Fruit fly (Drosophila melanogaster) whole organism, embryonic: ENCODE results near the gene CG5934.

Experiments
- Asciz ChIP-seq: fragments of 200-800 bp; sonication (Bioruptor generic); optimal IDR thresholded peaks from 2 replicates; lab custom pipeline; 2017; ENCODE audit warnings: missing biosample characterization, mild to moderate bottlenecking, missing genetic modification characterization, missing genetic modification reagents
- Awh ChIP-seq: fragments of 200-800 bp; sonication (Bioruptor generic); IDR thresholded peaks from 2 replicates; pipeline ENCODE4, ENCODE4 v1.3.6; 2022; ENCODE audit warnings: missing biosample characterization, missing genetic modification characterization
- C15 ChIP-seq: fragments of 200-800 bp; sonication (Bioruptor generic); IDR thresholded peaks from 3 replicates; pipeline ENCODE4 v1.3.6; 2022; ENCODE audit warnings: missing biosample characterization, missing genetic modification characterization
- CG10274 ChIP-seq: fragments of 200-800 bp; sonication (Bioruptor generic); optimal IDR thresholded peaks from 3 replicates; lab custom pipeline; 2017; ENCODE audit warnings: missing biosample characterization, mild to moderate bottlenecking, missing genetic modification characterization
- CG10321 ChIP-seq: fragments of 200-800 bp; sonication (Bioruptor generic); IDR thresholded peaks from 2 replicates; pipeline ENCODE4 v1.3.6; 2022; ENCODE audit warnings: missing biosample characterization, missing genetic modification characterization
- CG10543 ChIP-seq: fragments of 200-800 bp; sonication (Bioruptor generic); optimal IDR thresholded peaks from 3 replicates; lab custom pipeline; 2017; ENCODE audit warnings: missing biosample characterization, mild to moderate bottlenecking, missing genetic modification characterization, moderate library complexity
- CG10565 ChIP-seq: fragments of 200-800 bp; sonication (Bioruptor generic); optimal IDR thresholded peaks from 3 replicates; lab custom pipeline; 2016; ENCODE audit warnings: missing biosample characterization, mild to moderate bottlenecking, missing genetic modification characterization
- CG10979 ChIP-seq: fragments of 200-800 bp; sonication (Bioruptor generic); optimal IDR thresholded peaks from 2 replicates; lab custom pipeline; 2018; ENCODE audit warnings: missing biosample characterization, mild to moderate bottlenecking, missing genetic modification characterization, moderate library complexity
- CG11504 ChIP-seq: fragments of 200-800 bp; sonication (Bioruptor generic); optimal IDR thresholded peaks from 3 replicates; lab custom pipeline; 2019; ENCODE audit warnings: missing biosample characterization, mild to moderate bottlenecking, missing genetic modification characterization, moderate library complexity
- CG12942 ChIP-seq: fragments of 200-800 bp; sonication (Bioruptor generic); optimal IDR thresholded peaks from 3 replicates; lab custom pipeline; 2016; ENCODE audit warnings: missing biosample characterization, missing genetic modification characterization
- CG13424 ChIP-seq: fragments of 200-800 bp; sonication (Bioruptor generic); optimal IDR thresholded peaks from 2 replicates; lab custom pipeline; 2019; ENCODE audit warnings: missing biosample characterization, mild to moderate bottlenecking, missing genetic modification characterization, moderate library complexity
- CG15269 ChIP-seq: fragments of 200-800 bp; sonication (Bioruptor generic); optimal IDR thresholded peaks from 2 replicates; lab custom pipeline; 2018; ENCODE audit warnings: missing biosample characterization, mild to moderate bottlenecking, missing genetic modification characterization, moderate library complexity
- CG1647 ChIP-seq: fragments of 200-800 bp; sonication (Bioruptor generic); optimal IDR thresholded peaks from 3 replicates; lab custom pipeline; 2016; ENCODE audit warnings: missing biosample characterization, missing genetic modification characterization
- CG2129 ChIP-seq: fragments of 200-800 bp; sonication (Bioruptor generic); IDR thresholded peaks from 2 replicates; pipeline ENCODE4 v1.3.6; 2022; ENCODE audit warnings: missing biosample characterization, missing genetic modification characterization; ENCODE audit not compliant: partially characterized antibody
- CG32532 ChIP-seq: fragments of 200-800 bp; sonication (Bioruptor generic); IDR thresholded peaks from 2 replicates; pipeline ENCODE4 v1.3.6; 2022; ENCODE audit warnings: missing biosample characterization, missing genetic modification characterization
- CG3838 ChIP-seq: fragments of 200-800 bp; sonication (Bioruptor generic); optimal IDR thresholded peaks from 3 replicates; lab custom pipeline; 2016; ENCODE audit warnings: missing biosample characterization, missing genetic modification characterization
- CG3847 ChIP-seq: fragments of 200-800 bp; sonication (Bioruptor generic); IDR thresholded peaks from 2 replicates; pipeline ENCODE4 v1.3.6; 2022; ENCODE audit warnings: missing biosample characterization, missing genetic modification characterization
- CG5245 ChIP-seq: fragments of 200-800 bp; sonication (Bioruptor generic); optimal IDR thresholded peaks from 3 replicates; lab custom pipeline; 2016; ENCODE audit warnings: missing biosample characterization, missing genetic modification characterization
- CG6175 ChIP-seq: fragments of 200-800 bp; sonication (Bioruptor generic); IDR thresholded peaks from 3 replicates; pipeline ENCODE4 v1.3.6; 2022; ENCODE audit warnings: missing biosample characterization, missing genetic modification characterization
- CG7271 ChIP-seq: fragments of 200-800 bp; sonication (Bioruptor generic); optimal IDR thresholded peaks from 2 replicates; lab custom pipeline; 2018; ENCODE audit warnings: missing biosample characterization, mild to moderate bottlenecking, missing genetic modification characterization, moderate library complexity
- CG7786 ChIP-seq: fragments of 200-800 bp; sonication (Bioruptor generic); optimal IDR thresholded peaks from 2 replicates; lab custom pipeline; 2016; ENCODE audit warnings: missing biosample characterization, missing genetic modification characterization
- CG8281 ChIP-seq: fragments of 200-800 bp; sonication (Bioruptor generic); optimal IDR thresholded peaks from 2 replicates; lab custom pipeline; 2018; ENCODE audit warnings: missing biosample characterization, mild to moderate bottlenecking, missing genetic modification characterization, moderate library complexity
- CG9797 ChIP-seq: fragments of 200-800 bp; sonication (Bioruptor generic); optimal IDR thresholded peaks from 3 replicates; lab custom pipeline; 2018; ENCODE audit warnings: missing biosample characterization, mild to moderate bottlenecking, missing genetic modification characterization
- Chrac-16 ChIP-seq: fragments of 200-800 bp; sonication (Bioruptor generic); optimal IDR thresholded peaks from 3 replicates; lab custom pipeline; 2016; ENCODE audit warnings: missing biosample characterization, missing genetic modification characterization
- Dek ChIP-seq: fragments of 200-800 bp; sonication (Bioruptor generic); optimal IDR thresholded peaks from 3 replicates; lab custom pipeline; 2019; ENCODE audit warnings: missing biosample characterization, mild to moderate bottlenecking, missing genetic modification characterization, moderate library complexity
- ERR ChIP-seq: fragments of 200-800 bp; sonication (Bioruptor generic); optimal IDR thresholded peaks from 2 replicates; lab custom pipeline; 2016; ENCODE audit warnings: missing biosample characterization, missing genetic modification characterization
- Hey ChIP-seq: fragments of 200-800 bp; sonication (Bioruptor generic); optimal IDR thresholded peaks from 3 replicates; lab custom pipeline; 2018; ENCODE audit warnings: missing biosample characterization, mild to moderate bottlenecking, missing genetic modification characterization
- Hr78 ChIP-seq, 2 experiments: fragments of 200-800 bp in 1 of 2; fragments of >200 bp in 1 of 2; sonication (Bioruptor generic) in 1 of 2; optimal IDR thresholded peaks; 2 replicates each; lab custom pipeline; 2017 to 2019; ENCODE audit warnings: missing biosample characterization in 2 of 2, missing genetic modification characterization in 2 of 2, mild to moderate bottlenecking in 1 of 2, moderate library complexity in 1 of 2
- Med ChIP-seq: fragments of 200-800 bp; sonication (Bioruptor generic); peaks from one replicate; lab custom pipeline; 2016; ENCODE audit warnings: missing biosample characterization, missing genetic modification characterization, mild to moderate bottlenecking, inconsistent platforms, moderate library complexity
- Scr ChIP-seq: fragments of 200-800 bp; sonication (Bioruptor generic); IDR thresholded peaks from 2 replicates; pipeline ENCODE4 v1.3.6; 2022; ENCODE audit warnings: missing biosample characterization, missing genetic modification characterization; ENCODE audit not compliant: partially characterized antibody
- YL-1 ChIP-seq: fragments of 200-800 bp; sonication (Bioruptor generic); optimal IDR thresholded peaks from 3 replicates; lab custom pipeline; 2017; ENCODE audit warnings: missing biosample characterization, mild to moderate bottlenecking, missing genetic modification characterization
- aop ChIP-seq: fragments of 200-800 bp; sonication (Bioruptor generic); IDR thresholded peaks from 2 replicates; pipeline ENCODE4 v1.3.6; 2022; ENCODE audit warnings: missing biosample characterization, missing genetic modification characterization
- ara ChIP-seq: fragments of 200-800 bp; sonication (Bioruptor generic); IDR thresholded peaks from 2 replicates; pipeline ENCODE4 v1.3.6; 2022; ENCODE audit warnings: missing biosample characterization, missing genetic modification characterization
- ato ChIP-seq: fragments of 200-800 bp; sonication (Bioruptor generic); IDR thresholded peaks from 2 replicates; pipeline ENCODE4 v1.3.6; 2022; ENCODE audit warnings: missing biosample characterization, missing genetic modification characterization; ENCODE audit not compliant: partially characterized antibody
- bab2 ChIP-seq: fragments of 200-800 bp; sonication (Bioruptor generic); optimal IDR thresholded peaks from 2 replicates; lab custom pipeline; 2016; ENCODE audit warnings: missing biosample characterization, missing genetic modification characterization
- bsh ChIP-seq, 2 experiments: fragments of 200-800 bp; sonication (Bioruptor generic); optimal IDR thresholded peaks; 2 replicates each; lab custom pipeline; 2017 to 2018; ENCODE audit warnings: mild to moderate bottlenecking in 2 of 2, missing biosample characterization in 2 of 2, missing genetic modification characterization in 2 of 2, moderate library complexity in 1 of 2
- ci ChIP-seq: fragments of 200-800 bp; sonication (Bioruptor generic); IDR thresholded peaks from 3 replicates; pipeline ENCODE4 v1.3.6; 2022; ENCODE audit warnings: missing biosample characterization, missing genetic modification characterization
- corto ChIP-seq: fragments of 200-800 bp; sonication (Bioruptor generic); optimal IDR thresholded peaks from 2 replicates; lab custom pipeline; 2016; ENCODE audit warnings: missing biosample characterization, mild to moderate bottlenecking, missing genetic modification characterization, moderate library complexity
- dan ChIP-seq: fragments of 200-800 bp; sonication (Bioruptor generic); IDR thresholded peaks from 2 replicates; pipeline ENCODE4 v1.3.6; 2022; ENCODE audit warnings: missing biosample characterization, missing genetic modification characterization
- gro ChIP-seq: fragments of 200-800 bp; sonication (Bioruptor generic); optimal IDR thresholded peaks from 2 replicates; lab custom pipeline; 2016; ENCODE audit warnings: missing biosample characterization, missing genetic modification characterization
- inv ChIP-seq: fragments of 200-800 bp; sonication (Bioruptor generic); IDR thresholded peaks from 2 replicates; pipeline ENCODE4 v1.3.6; 2022; ENCODE audit warnings: missing biosample characterization, missing genetic modification characterization; ENCODE audit not compliant: partially characterized antibody
- jigr1 ChIP-seq: fragments of 200-800 bp; sonication (Bioruptor generic); IDR thresholded peaks from 3 replicates; pipeline ENCODE4 v1.3.6; 2022; ENCODE audit warnings: missing biosample characterization, missing genetic modification characterization
- jing ChIP-seq: fragments of 200-800 bp; sonication (Bioruptor generic); optimal IDR thresholded peaks from 2 replicates; lab custom pipeline; 2018; ENCODE audit warnings: missing biosample characterization, mild to moderate bottlenecking, missing genetic modification characterization
- kay ChIP-seq: fragments of 200-800 bp; sonication (Bioruptor generic); optimal IDR thresholded peaks from 2 replicates; lab custom pipeline; 2016; ENCODE audit warnings: missing biosample characterization, missing genetic modification characterization
- pho ChIP-seq: fragments of 200-800 bp; sonication (Bioruptor generic); optimal IDR thresholded peaks from 2 replicates; lab custom pipeline; 2016; ENCODE audit warnings: missing biosample characterization, missing genetic modification characterization
- slp2 ChIP-seq: fragments of 200-800 bp; sonication (Bioruptor generic); optimal IDR thresholded peaks from 2 replicates; lab custom pipeline; 2016; ENCODE audit warnings: missing biosample characterization, missing genetic modification characterization
- tin ChIP-seq: fragments of 200-800 bp; sonication (Bioruptor generic); optimal IDR thresholded peaks from 3 replicates; lab custom pipeline; 2016; ENCODE audit warnings: missing biosample characterization, missing genetic modification characterization
- wor ChIP-seq: fragments of 200-800 bp; sonication (Bioruptor generic); IDR thresholded peaks from 2 replicates; pipeline ENCODE4 v1.3.6; 2022; ENCODE audit warnings: missing biosample characterization, missing genetic modification characterization
- yki ChIP-seq: fragments of >200 bp; optimal IDR thresholded peaks from 3 replicates; lab custom pipeline; 2018

Gene CG5934

dm6 chr3R:27274533-27275447 lies 1.3 kb downstream of the CG5934 start, which contains the start of gene CG5938 (continued):
- TF ChIP-seq ci (GFP tag; lab: Robert Waterston, UW) (0 out of 3 replicates have a peak, but pooled peaks have one; percentile 15), CG11504 (tag; lab: Kevin White, UChicago) (peak; percentile 50), corto (GFP tag; lab: Kevin White, UChicago) (no peak), CG7271 (tag; lab: Kevin White, UChicago) (no peak), CG32532 (peak; percentile 41; the same call in 1 of the 2 replicates), CG15269 (peak; percentile 48), pho (no peak), inv (GFP tag; lab: Robert Waterston, UW) (no peak), Hr78 (GFP tag; optimal IDR thresholded peaks at IDR 0.05; lab: Kevin White, UChicago) (no peak), ato (GFP tag; lab: Robert Waterston, UW) (no peak), Asciz (GFP tag; lab: Kevin White, UChicago) (no peak), Chrac-16 (GFP tag; lab: Kevin White, UChicago) (no peak), jigr1 (GFP tag; lab: Robert Waterston, UW) (no peak), CG13424 (tag; lab: Kevin White, UChicago) (peak; percentile 52), jing (GFP tag; lab: Kevin White, UChicago) (no peak), Awh (GFP tag; lab: Robert Waterston, UW) (no peak), bsh (GFP tag; optimal IDR thresholded peaks at IDR 0.05; lab: Kevin White, UChicago) (peak in 1 of 2 experiments; percentile 23), CG2129 (GFP tag; lab: Robert Waterston, UW) (no peak), ERR (no peak), CG3838 (GFP tag; lab: Kevin White, UChicago) (no peak), yki (lab: Kevin White, UChicago) (no peak), Scr (peak; percentile 24; the same call in 1 of the 2 replicates), CG3847 (peak; percentile 44), CG6175 (GFP tag; lab: Robert Waterston, UW) (no peak), dan (GFP tag; lab: Robert Waterston, UW) (no peak), kay (no peak), CG10979 (tag; lab: Kevin White, UChicago) (no peak), Med (GFP tag; lab: Kevin White, UChicago) (peak; percentile 78), CG8281 (no peak), CG12942 (GFP tag; lab: Kevin White, UChicago) (no peak), CG5245 (GFP tag; lab: Kevin White, UChicago) (no peak), CG10321 (GFP tag; lab: Robert Waterston, UW) (no peak), Hey (tag; lab: Kevin White, UChicago) (no peak), C15 (GFP tag; lab: Robert Waterston, UW) (no peak), CG9797 (GFP tag; lab: Kevin White, UChicago) (peak; percentile 13), aop (GFP tag; lab: Robert Waterston, UW) (no peak), CG10543 (GFP tag; lab: Kevin White, UChicago) (no peak), CG7786 (GFP tag; lab: Kevin White, UChicago) (no peak), Dek (tag; lab: Kevin White, UChicago) (peak; percentile 22), YL-1 (peak; percentile 35), bab2 (GFP tag; lab: Kevin White, UChicago) (no peak), tin (GFP tag; lab: Kevin White, UChicago) (no peak), wor (GFP tag; lab: Robert Waterston, UW) (no peak), gro (GFP tag; lab: Kevin White, UChicago) (no peak), ara (GFP tag; lab: Robert Waterston, UW) (no peak), CG1647 (GFP tag; lab: Kevin White, UChicago) (no peak), CG10274 (no peak), slp2 (GFP tag; lab: Kevin White, UChicago) (no peak), CG10565 (GFP tag; lab: Kevin White, UChicago) (no peak)
